Worm (Caenorhabditis elegans): ENCODE measurements around the gene R09A8.2.
A peak's percentile ranks its signal among the peaks of the same experiment; 100 is the strongest.

The R09A8.2 gene

ce11 chrX:12627797-12628196, 8.5 kb downstream of the R09A8.2 start:
- no peak for TF ChIP-seq mab-9 (GFP tag; IDR thresholded peaks at IDR 0.05)
- no peak for TF ChIP-seq nhr-77 (tag; optimal IDR thresholded peaks at IDR 0.05)
- TF ChIP-seq nhr-47 (tag; optimal IDR thresholded peaks at IDR 0.05), result no peak
- TF ChIP-seq nhr-76 (tag; optimal IDR thresholded peaks at IDR 0.05), result no peak
- peak; percentile 56 for TF ChIP-seq lin-14 (GFP tag; optimal IDR thresholded peaks at IDR 0.05)
- peak; percentile 63 for TF ChIP-seq nhr-20 (tag; optimal IDR thresholded peaks at IDR 0.05)
- no peak for TF ChIP-seq C16A3.4 (tag; optimal IDR thresholded peaks at IDR 0.05)
- no peak for TF ChIP-seq ets-5 (GFP tag; IDR thresholded peaks at IDR 0.05)
- no peak for TF ChIP-seq unc-30 (tag; optimal IDR thresholded peaks at IDR 0.05)
- peak; percentile 5 for TF ChIP-seq jun-1 (tag; optimal IDR thresholded peaks at IDR 0.05)
- TF ChIP-seq lsy-2 (tag; optimal IDR thresholded peaks at IDR 0.05), result peak in 1 of 2 experiments; percentile 14
- no peak for TF ChIP-seq nhr-84 (tag; optimal IDR thresholded peaks at IDR 0.05)
- TF ChIP-seq grh-1 (GFP tag; IDR thresholded peaks at IDR 0.05), result no peak
- no peak for TF ChIP-seq ama-1 (optimal IDR thresholded peaks at IDR 0.05)
- no peak for TF ChIP-seq fos-1 (tag; optimal IDR thresholded peaks at IDR 0.05)
- TF ChIP-seq unc-98 (GFP tag; IDR thresholded peaks at IDR 0.05), result no peak
- peak; percentile 23 for TF ChIP-seq tbx-2 (tag; optimal IDR thresholded peaks at IDR 0.05)
- no peak for TF ChIP-seq dpl-1 (GFP tag; optimal IDR thresholded peaks at IDR 0.05)
- no peak for TF ChIP-seq isw-1 (GFP tag; IDR thresholded peaks at IDR 0.05)
- TF ChIP-seq unc-130 (tag; optimal IDR thresholded peaks at IDR 0.05), result peak; percentile 9
- no peak for TF ChIP-seq ceh-82 (tag; optimal IDR thresholded peaks at IDR 0.05)
- peak in 1 of 2 experiments; percentile 19 for TF ChIP-seq mdl-1 (tag; optimal IDR thresholded peaks at IDR 0.05)
- TF ChIP-seq elt-3 (tag; optimal IDR thresholded peaks at IDR 0.05), result peak in 5 of 6 experiments; percentile 22 to 88 (median 32)
- no peak for TF ChIP-seq lir-3 (tag; optimal IDR thresholded peaks at IDR 0.05; ENCODE audit: poor library complexity)
- peak; percentile 71 for TF ChIP-seq nhr-85 (tag)
- no peak for TF ChIP-seq C04F5.9 (tag; optimal IDR thresholded peaks at IDR 0.05)
- peak; percentile 34 for TF ChIP-seq nhr-90 (tag; optimal IDR thresholded peaks at IDR 0.05; ENCODE audit: poor library complexity)
- no peak for TF ChIP-seq efl-1 (optimal IDR thresholded peaks at IDR 0.05)
- no peak for TF ChIP-seq efl-1 (GFP tag; optimal IDR thresholded peaks at IDR 0.05 in 1 of 2)
- TF ChIP-seq elt-2 (tag; optimal IDR thresholded peaks at IDR 0.05), result peak; percentile 86
- TF ChIP-seq sup-37 (GFP tag; optimal IDR thresholded peaks at IDR 0.05), result no peak
- TF ChIP-seq pqm-1 (tag; optimal IDR thresholded peaks at IDR 0.05), result peak; percentile 62
- TF ChIP-seq nhr-71 (tag; optimal IDR thresholded peaks at IDR 0.05), result peak; percentile 56
- TF ChIP-seq Y116A8C.19 (tag; optimal IDR thresholded peaks at IDR 0.05; ENCODE audit: borderline replicate concordance), result no peak
- TF ChIP-seq egl-27 (tag; optimal IDR thresholded peaks at IDR 0.05), result no peak
- TF ChIP-seq tlp-1 (tag; optimal IDR thresholded peaks at IDR 0.05), result no peak
- TF ChIP-seq lin-13 (GFP tag; optimal IDR thresholded peaks at IDR 0.05), result no peak
- no peak for TF ChIP-seq lin-15B (tag; optimal IDR thresholded peaks at IDR 0.05)
- no peak for TF ChIP-seq F16B12.6 (tag; optimal IDR thresholded peaks at IDR 0.05)
- TF ChIP-seq nhr-19 (GFP tag; conservative IDR thresholded peaks at IDR 0.05), result peak; percentile 17; the same call in 1 of the 2 replicates
- TF ChIP-seq irx-1 (tag; optimal IDR thresholded peaks at IDR 0.05), result no peak
- TF ChIP-seq nhr-11 (tag; optimal IDR thresholded peaks at IDR 0.05), result no peak
- peak; percentile 70 for TF ChIP-seq blmp-1 (tag; optimal IDR thresholded peaks at IDR 0.05)
- no peak for TF ChIP-seq egl-13 (tag; optimal IDR thresholded peaks at IDR 0.05)
- no peak for TF ChIP-seq rnt-1 (tag; optimal IDR thresholded peaks at IDR 0.05)
- TF ChIP-seq ztf-4 (tag; optimal IDR thresholded peaks at IDR 0.05), result no peak
- TF ChIP-seq snu-23 (GFP tag; optimal IDR thresholded peaks at IDR 0.05), result peak; percentile 25
- peak in 1 of 2 experiments; percentile 9 for TF ChIP-seq lin-35 (GFP tag; optimal IDR thresholded peaks at IDR 0.05)
- TF ChIP-seq hpl-2 (GFP tag; optimal IDR thresholded peaks at IDR 0.05), result no peak
- TF ChIP-seq swsn-7 (tag; optimal IDR thresholded peaks at IDR 0.05), result no peak
- TF ChIP-seq ces-1 (GFP tag; optimal IDR thresholded peaks at IDR 0.05), result no peak
- TF ChIP-seq zag-1 (tag; optimal IDR thresholded peaks at IDR 0.05), result no peak
- TF ChIP-seq ztf-11 (tag; optimal IDR thresholded peaks at IDR 0.05), result no peak
- TF ChIP-seq hlh-17 (GFP tag; optimal IDR thresholded peaks at IDR 0.05; ENCODE audit: borderline replicate concordance), result no peak
